Worm (Caenorhabditis elegans) whole organism, L2 larva: ENCODE measurements around the gene elc-2.

Experiments
- alr-1 ChIP-seq: fragments of 150-350 bp; optimal IDR thresholded peaks from 2 replicates; lab custom pipeline; 2014; ENCODE audit warnings: missing biosample characterization, missing genetic modification characterization
- ama-1 ChIP-seq: fragments of 150-350 bp; optimal IDR thresholded peaks from 2 replicates; lab custom pipeline; 2018; ENCODE audit warnings: inconsistent platforms
- egl-27 ChIP-seq: sonication (generic microtip); optimal IDR thresholded peaks from 3 replicates; lab custom pipeline; 2017; ENCODE audit warnings: missing biosample characterization, missing genetic modification reagents, missing genetic modification characterization
- lin-39 ChIP-seq: fragments of 150-350 bp; optimal IDR thresholded peaks from 2 replicates; lab custom pipeline; 2014; ENCODE audit warnings: missing biosample characterization, missing genetic modification reagents, missing genetic modification characterization
- mab-5 ChIP-seq: fragments of 150-350 bp; optimal IDR thresholded peaks from 2 replicates; lab custom pipeline; 2014; ENCODE audit warnings: missing biosample characterization, missing genetic modification characterization
- unc-62 ChIP-seq: fragments of 150-350 bp; optimal IDR thresholded peaks from 2 replicates; lab custom pipeline; 2014; ENCODE audit warnings: missing biosample characterization, missing genetic modification reagents, missing genetic modification characterization
- ztf-4 ChIP-seq: fragments of 150-350 bp; optimal IDR thresholded peaks from 2 replicates; lab custom pipeline; 2014; ENCODE audit warnings: missing biosample characterization, missing genetic modification characterization

ce11 chrX:1786607-1787006 lies 8.7 kb upstream of the elc-2 start, which contains the start of gene arg-1:
- TF ChIP-seq mab-5 (no peak), unc-62 (GFP tag; lab: Kevin White, UChicago) (no peak), ama-1 (no peak), egl-27 (tag; lab: Kevin White, UChicago) (no peak), alr-1 (tag; lab: Kevin White, UChicago) (no peak), lin-39 (tag; lab: Kevin White, UChicago) (no peak), ztf-4 (no peak)
